Worm (Caenorhabditis elegans) whole organism, L1 larva: ENCODE measurements around the gene ctg-2.

Experiments
- egl-27 ChIP-seq, 2 experiments: fragments of 150-350 bp in 1 of 2; sonication (generic microtip); optimal IDR thresholded peaks; 3 replicates each; lab custom pipeline; 2017 to 2018; ENCODE audit warnings: missing biosample characterization in 2 of 2, missing genetic modification characterization in 2 of 2, missing genetic modification reagents in 2 of 2
- fkh-4 ChIP-seq: sonication (generic microtip); optimal IDR thresholded peaks from 2 replicates; lab custom pipeline; 2016; ENCODE audit warnings: missing compliant biosample characterization, missing genetic modification characterization, borderline replicate concordance
- nhr-11 ChIP-seq: fragments of 150-350 bp; optimal IDR thresholded peaks from 2 replicates; lab custom pipeline; 2014; ENCODE audit warnings: missing biosample characterization, missing genetic modification characterization
- nhr-237 ChIP-seq: fragments of 150-350 bp; optimal IDR thresholded peaks from 2 replicates; lab custom pipeline; 2014; ENCODE audit warnings: missing biosample characterization, missing genetic modification characterization
- unc-62 ChIP-seq: fragments of 150-350 bp; optimal IDR thresholded peaks from 2 replicates; lab custom pipeline; 2014; ENCODE audit warnings: missing biosample characterization, missing genetic modification reagents, missing genetic modification characterization

ce11 chrII:8498173-8498572 lies 16.7 kb upstream of the ctg-2 start:
- TF ChIP-seq nhr-237 (tag; lab: Kevin White, UChicago) (no peak), unc-62 (no peak), nhr-11 (tag; lab: Kevin White, UChicago) (no peak), fkh-4 (tag; lab: Kevin White, UChicago) (no peak), egl-27 (tag; optimal IDR thresholded peaks at IDR 0.05; lab: Kevin White, UChicago) (no peak)
